Worm (Caenorhabditis elegans): Measurements from ENCODE around the gene sre-16.

sre-16 gene

ce11 chrIV:12194668-12195067 is 41.2 kb downstream of the sre-16 start:
- no peak for TF ChIP-seq zip-8 (tag; optimal IDR thresholded peaks at IDR 0.05)
- no peak for TF ChIP-seq ztf-11 (tag; optimal IDR thresholded peaks at IDR 0.05)
- no peak for TF ChIP-seq nhr-28 (tag; optimal IDR thresholded peaks at IDR 0.05)
- TF ChIP-seq drap-1 (GFP tag; optimal IDR thresholded peaks at IDR 0.05) = no peak
- no peak for TF ChIP-seq nhr-76 (tag; optimal IDR thresholded peaks at IDR 0.05)
- TF ChIP-seq tbx-8 (GFP tag; optimal IDR thresholded peaks at IDR 0.05) = no peak
- no peak for TF ChIP-seq ceh-83 (GFP tag; optimal IDR thresholded peaks at IDR 0.05)
- no peak for TF ChIP-seq ceh-43 (GFP tag; optimal IDR thresholded peaks at IDR 0.05)
- TF ChIP-seq cnd-1 (tag; optimal IDR thresholded peaks at IDR 0.05) = no peak

DNA sequence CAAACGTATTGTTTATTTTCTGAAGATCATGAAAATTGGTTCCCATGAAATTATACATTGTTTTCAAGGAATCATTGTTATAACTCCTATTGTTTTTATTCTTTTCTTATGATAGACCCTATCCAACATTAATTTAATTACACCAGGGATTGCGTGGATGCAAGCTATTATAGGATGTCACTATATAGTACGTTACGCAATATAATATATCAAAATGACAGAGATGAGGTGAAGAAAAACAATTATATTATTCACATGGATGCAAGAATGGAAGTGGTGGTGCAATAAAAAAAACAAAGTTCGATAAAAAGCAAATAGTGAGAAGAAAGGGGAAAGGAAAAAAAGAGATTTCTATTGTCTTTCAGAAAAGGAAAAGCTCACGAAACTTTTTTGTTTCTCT is 42.6 kb downstream of the sre-16 start:
- TF ChIP-seq ces-1 (GFP tag; optimal IDR thresholded peaks at IDR 0.05) = no peak
- TF ChIP-seq M03D4.4 (tag; optimal IDR thresholded peaks at IDR 0.05) = no peak
- TF ChIP-seq lin-32 (GFP tag; optimal IDR thresholded peaks at IDR 0.05) = no peak
- no peak for TF ChIP-seq ztf-11 (tag; optimal IDR thresholded peaks at IDR 0.05)
- TF ChIP-seq sptf-1 (tag; optimal IDR thresholded peaks at IDR 0.05) = no peak
- TF ChIP-seq ceh-43 (GFP tag; optimal IDR thresholded peaks at IDR 0.05) = peak; percentile 18
- TF ChIP-seq unc-120 (tag; optimal IDR thresholded peaks at IDR 0.05; ENCODE audit: poor library complexity, severe bottlenecking) = no peak
- TF ChIP-seq tbx-8 (GFP tag; optimal IDR thresholded peaks at IDR 0.05) = no peak
- peak; percentile 69 for TF ChIP-seq nhr-2 (tag; optimal IDR thresholded peaks at IDR 0.05)
- TF ChIP-seq flh-1 (GFP tag; optimal IDR thresholded peaks at IDR 0.05) = no peak
- peak; percentile 93 for TF ChIP-seq zip-8 (tag; optimal IDR thresholded peaks at IDR 0.05)
- TF ChIP-seq mep-1 (tag; optimal IDR thresholded peaks at IDR 0.05) = no peak

- TF ChIP-seq hlh-1 (tag; optimal IDR thresholded peaks at IDR 0.05) (peak; percentile 86), ces-1 (GFP tag; optimal IDR thresholded peaks at IDR 0.05) (peak; percentile 40), zip-8 (tag; optimal IDR thresholded peaks at IDR 0.05) (no peak), nhr-2 (tag; optimal IDR thresholded peaks at IDR 0.05) (peak; percentile 61), ztf-11 (tag; optimal IDR thresholded peaks at IDR 0.05) (no peak), unc-62 (GFP tag; optimal IDR thresholded peaks at IDR 0.05) (peak; percentile 82)
These were observed 43.7 kb downstream of the sre-16 start for ce11 chrIV:12192104-12192763.

Measured in whole organism, mixed stage, embryonic.